Worm (Caenorhabditis elegans) whole organism, early embryonic: Measurements from ENCODE around the gene T22F3.10.

Experiments used
- aly-1 ChIP-seq: sonication (generic microtip); optimal IDR thresholded peaks from 2 replicates; lab custom pipeline; 2016; ENCODE audit warnings: missing genetic modification characterization, missing compliant biosample characterization
- ceh-13 ChIP-seq: fragments of 200-800 bp; sonication (Bioruptor generic); optimal IDR thresholded peaks from 2 replicates; lab custom pipeline; 2018; ENCODE audit warnings: mild to moderate bottlenecking, missing genetic modification characterization, missing compliant biosample characterization
- flt-1 ChIP-seq: fragments of 200-800 bp; sonication (Bioruptor generic); IDR thresholded peaks from 2 replicates; pipeline ENCODE4 v1.3.6; 2022; ENCODE audit warnings: missing genetic modification characterization, missing compliant biosample characterization
- hmg-4 ChIP-seq: fragments of 200-800 bp; sonication (Bioruptor generic); optimal IDR thresholded peaks from 2 replicates; lab custom pipeline; 2018; ENCODE audit warnings: mild to moderate bottlenecking, missing genetic modification characterization, missing compliant biosample characterization
- scrt-1 ChIP-seq: fragments of 200-800 bp; sonication (Bioruptor generic); IDR thresholded peaks from 2 replicates; pipeline ENCODE4 v1.3.6; 2022; ENCODE audit warnings: missing genetic modification characterization, missing compliant biosample characterization
- sea-1 ChIP-seq: fragments of 200-800 bp; sonication (Bioruptor generic); conservative IDR thresholded peaks from 2 replicates; pipeline ENCODE4 v1.3.6; 2022; ENCODE audit warnings: missing genetic modification characterization, missing compliant biosample characterization
- tbx-37 ChIP-seq: fragments of 200-800 bp; sonication (Bioruptor generic); conservative IDR thresholded peaks from 2 replicates; pipeline ENCODE4 v1.3.6; 2022; ENCODE audit warnings: missing genetic modification reagents, missing genetic modification characterization, missing compliant biosample characterization

- peak; percentile 6 for TF ChIP-seq hmg-4 (GFP tag; lab: Kevin White, UChicago)
- no peak for TF ChIP-seq sea-1 (GFP tag; lab: Robert Waterston, UW)
- no peak for TF ChIP-seq tbx-37 (GFP tag; lab: Robert Waterston, UW)
- TF ChIP-seq aly-1, result no peak
- no peak for TF ChIP-seq ceh-13 (GFP tag; lab: Kevin White, UChicago)
- TF ChIP-seq flt-1 (GFP tag; lab: Robert Waterston, UW), result no peak
- TF ChIP-seq scrt-1 (GFP tag; lab: Robert Waterston, UW), result no peak
Measured at ce11 chrV:3586014-3586689, 25.4 kb downstream of the T22F3.10 start, which contains the start of the genes rpl-11.1 and T22F3.2.
